Worm (Caenorhabditis elegans): ENCODE results near the gene lag-2.

Gene lag-2

DNA sequence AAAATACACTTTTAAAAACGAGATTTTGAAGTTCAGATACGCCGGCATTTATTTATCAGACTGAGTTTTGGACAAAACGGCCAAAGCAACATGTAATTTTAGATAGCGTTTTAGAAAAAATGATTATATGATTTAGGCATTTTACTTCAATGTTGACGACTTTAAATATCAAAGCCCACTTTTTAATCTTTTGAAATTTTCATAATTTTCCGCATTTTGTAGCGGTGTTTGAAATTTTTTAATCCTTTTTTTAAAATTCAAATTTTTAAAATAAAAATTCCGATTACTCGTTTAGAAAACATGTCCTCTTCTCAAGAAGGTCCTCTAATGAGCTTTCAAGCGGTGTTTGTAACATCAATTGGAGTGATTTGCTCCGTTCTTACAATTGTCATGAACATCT is 18.3 kb upstream of the lag-2 start, which contains the start of gene srbc-6:
Gene srbc-6 (plus strand): TSS at position 301 of the 400 bp plus-strand sequence.
- no peak for TF ChIP-seq hmg-4 (GFP tag; optimal IDR thresholded peaks at IDR 0.05)

DNA sequence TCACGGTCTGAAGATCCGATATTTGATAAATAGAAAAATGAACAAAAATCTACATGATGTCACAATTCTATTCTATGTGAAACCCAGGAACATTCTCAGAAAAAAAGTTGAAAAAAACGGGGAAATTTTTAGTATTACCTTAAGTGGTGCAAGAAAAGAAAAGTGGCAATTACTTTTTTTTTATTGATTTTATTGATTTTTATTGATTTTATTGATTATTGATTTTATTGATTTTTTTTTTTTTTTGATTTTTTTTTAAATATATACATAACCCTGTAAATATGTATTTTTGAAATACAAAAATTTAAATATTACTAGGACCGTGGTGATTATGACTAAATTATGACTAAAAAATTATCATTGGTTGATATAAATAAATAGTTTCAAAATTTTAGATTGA is 16.5 kb upstream of the lag-2 start:
- no peak for TF ChIP-seq sea-1 (GFP tag; conservative IDR thresholded peaks at IDR 0.05)
- no peak for TF ChIP-seq tra-4 (tag; optimal IDR thresholded peaks at IDR 0.05)
- TF ChIP-seq hmbx-1 (tag; optimal IDR thresholded peaks at IDR 0.05) = no peak
- TF ChIP-seq ama-1 (optimal IDR thresholded peaks at IDR 0.05) = no peak
- no peak for TF ChIP-seq tbx-37 (GFP tag; conservative IDR thresholded peaks at IDR 0.05)
- no peak for TF ChIP-seq scrt-1 (GFP tag; IDR thresholded peaks at IDR 0.05)
- TF ChIP-seq B0310.2 (tag; optimal IDR thresholded peaks at IDR 0.05) = no peak
- no peak for TF ChIP-seq ets-7 (tag; optimal IDR thresholded peaks at IDR 0.05)

DNA sequence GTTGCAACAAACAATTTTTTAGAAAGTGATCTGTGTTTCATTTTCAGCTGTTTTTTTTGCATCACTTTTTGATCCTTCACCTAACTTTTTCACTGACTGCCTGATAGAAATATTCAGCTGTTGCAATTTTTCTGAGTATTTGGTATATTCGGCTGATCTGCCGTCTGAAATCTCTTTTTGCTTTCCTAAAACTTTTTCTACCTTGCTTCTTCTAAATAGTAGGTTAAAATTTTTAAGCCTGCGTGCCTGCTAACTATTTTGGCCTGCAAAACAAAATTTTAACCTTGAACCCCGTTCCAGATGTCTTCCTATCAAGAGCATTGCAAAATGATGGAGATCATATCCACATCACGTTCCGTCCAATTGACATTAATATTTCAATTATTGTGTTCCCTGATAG is 12.0 kb upstream of the lag-2 start, which contains the start of gene srab-8:
Gene srab-8 (plus strand): TSS at position 301 of the 400 bp plus-strand sequence.
- TF ChIP-seq hnd-1 (tag; optimal IDR thresholded peaks at IDR 0.05) (no peak), scrt-1 (GFP tag; IDR thresholded peaks at IDR 0.05) (no peak), ets-7 (tag; optimal IDR thresholded peaks at IDR 0.05) (no peak), flt-1 (GFP tag; IDR thresholded peaks at IDR 0.05) (no peak), tra-4 (tag; optimal IDR thresholded peaks at IDR 0.05) (no peak), ama-1 (optimal IDR thresholded peaks at IDR 0.05) (no peak), hmg-4 (GFP tag; optimal IDR thresholded peaks at IDR 0.05) (no peak), B0310.2 (tag; optimal IDR thresholded peaks at IDR 0.05) (no peak), ceh-36 (tag; optimal IDR thresholded peaks at IDR 0.05) (no peak), pes-1 (GFP tag; IDR thresholded peaks at IDR 0.05) (no peak), tbx-37 (GFP tag; conservative IDR thresholded peaks at IDR 0.05) (no peak), ceh-13 (GFP tag; optimal IDR thresholded peaks at IDR 0.05) (no peak), tbx-11 (GFP tag; IDR thresholded peaks at IDR 0.05) (no peak), aly-1 (tag; optimal IDR thresholded peaks at IDR 0.05) (no peak), hmbx-1 (tag; optimal IDR thresholded peaks at IDR 0.05) (no peak), F13C5.2 (tag; optimal IDR thresholded peaks at IDR 0.05) (no peak), sea-1 (GFP tag; conservative IDR thresholded peaks at IDR 0.05) (no peak)

ce11 chrV:3185855-3186254 is 2.3 kb upstream of the lag-2 start:
- TF ChIP-seq pes-1 (GFP tag; IDR thresholded peaks at IDR 0.05) = no peak
- TF ChIP-seq B0310.2 (tag; optimal IDR thresholded peaks at IDR 0.05) = no peak
- no peak for TF ChIP-seq hnd-1 (tag; optimal IDR thresholded peaks at IDR 0.05)
- no peak for TF ChIP-seq ama-1 (optimal IDR thresholded peaks at IDR 0.05)
- no peak for TF ChIP-seq ceh-36 (tag; optimal IDR thresholded peaks at IDR 0.05)
- no peak for TF ChIP-seq F13C5.2 (tag; optimal IDR thresholded peaks at IDR 0.05)
- TF ChIP-seq sea-1 (GFP tag; conservative IDR thresholded peaks at IDR 0.05) = no peak

DNA sequence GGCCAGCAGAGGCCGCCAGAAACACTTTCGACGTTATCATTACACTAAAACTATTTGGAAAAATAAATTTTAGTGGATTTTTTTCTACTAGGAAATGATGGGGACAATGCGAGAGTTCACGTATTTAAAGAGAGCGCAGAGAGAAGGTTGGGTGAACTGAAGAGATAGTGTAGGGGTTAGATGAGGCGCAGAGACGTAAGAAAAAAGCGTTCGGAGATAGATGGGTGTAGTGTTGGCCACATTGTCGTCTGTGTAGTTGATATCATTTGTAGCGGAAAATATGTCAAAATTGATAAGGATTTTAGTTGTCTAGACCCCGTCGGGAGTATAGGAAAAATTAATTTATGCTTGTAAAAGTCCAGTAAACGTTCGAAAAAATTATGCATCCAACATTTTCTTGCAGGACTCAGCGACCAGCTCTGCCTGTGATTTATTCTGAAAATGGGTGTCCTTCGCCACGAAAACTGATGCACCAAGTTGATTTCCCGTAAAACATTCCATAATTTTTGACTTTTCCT is 5.0 kb downstream of the lag-2 start, which contains the start of the genes Y73C8B.3 and Y73C8B.9:
Gene Y73C8B.3 (minus strand): TSS at position 147 of the 518 bp plus-strand sequence.
Gene Y73C8B.9 (plus strand): TSS at position 468 of the 518 bp plus-strand sequence.
- TF ChIP-seq hmbx-1 (tag; optimal IDR thresholded peaks at IDR 0.05) (no peak), hnd-1 (tag; optimal IDR thresholded peaks at IDR 0.05) (no peak)

- TF ChIP-seq ceh-36 (tag; optimal IDR thresholded peaks at IDR 0.05) = no peak
- no peak for TF ChIP-seq scrt-1 (GFP tag; IDR thresholded peaks at IDR 0.05)
- TF ChIP-seq aly-1 (tag; optimal IDR thresholded peaks at IDR 0.05) = no peak
- TF ChIP-seq ceh-13 (GFP tag; optimal IDR thresholded peaks at IDR 0.05) = no peak
- no peak for TF ChIP-seq hmg-4 (GFP tag; optimal IDR thresholded peaks at IDR 0.05)
- TF ChIP-seq tbx-11 (GFP tag; IDR thresholded peaks at IDR 0.05) = peak; percentile 39; the same call in 1 of the 2 replicates
- no peak for TF ChIP-seq hnd-1 (tag; optimal IDR thresholded peaks at IDR 0.05)
- TF ChIP-seq sea-1 (GFP tag; conservative IDR thresholded peaks at IDR 0.05) = no peak
- TF ChIP-seq ets-7 (tag; optimal IDR thresholded peaks at IDR 0.05) = no peak
- TF ChIP-seq B0310.2 (tag; optimal IDR thresholded peaks at IDR 0.05) = no peak
- no peak for TF ChIP-seq ama-1 (optimal IDR thresholded peaks at IDR 0.05)
- no peak for TF ChIP-seq hmbx-1 (tag; optimal IDR thresholded peaks at IDR 0.05)
- TF ChIP-seq F13C5.2 (tag; optimal IDR thresholded peaks at IDR 0.05) = peak; percentile 5
- TF ChIP-seq tbx-37 (GFP tag; conservative IDR thresholded peaks at IDR 0.05) = no peak
Observed at ce11 chrV:3194952-3195450, 6.9 kb downstream of the lag-2 start, which contains the start of gene Y73C8B.2. Gene Y73C8B.2, minus strand, starts transcription at chrV:3195002.

ce11 chrV:3195814-3196213 is 7.7 kb downstream of the lag-2 start:
- no peak for TF ChIP-seq ceh-13 (GFP tag; optimal IDR thresholded peaks at IDR 0.05)
- TF ChIP-seq flt-1 (GFP tag; IDR thresholded peaks at IDR 0.05) = no peak
- TF ChIP-seq B0310.2 (tag; optimal IDR thresholded peaks at IDR 0.05) = no peak
- TF ChIP-seq hmg-4 (GFP tag; optimal IDR thresholded peaks at IDR 0.05) = no peak
- no peak for TF ChIP-seq ceh-36 (tag; optimal IDR thresholded peaks at IDR 0.05)
- TF ChIP-seq tra-4 (tag; optimal IDR thresholded peaks at IDR 0.05) = no peak
- no peak for TF ChIP-seq ets-7 (tag; optimal IDR thresholded peaks at IDR 0.05)
- no peak for TF ChIP-seq aly-1 (tag; optimal IDR thresholded peaks at IDR 0.05)
- no peak for TF ChIP-seq ama-1 (optimal IDR thresholded peaks at IDR 0.05)
- no peak for TF ChIP-seq sea-1 (GFP tag; conservative IDR thresholded peaks at IDR 0.05)
- no peak for TF ChIP-seq hmbx-1 (tag; optimal IDR thresholded peaks at IDR 0.05)
- no peak for TF ChIP-seq hnd-1 (tag; optimal IDR thresholded peaks at IDR 0.05)
- TF ChIP-seq scrt-1 (GFP tag; IDR thresholded peaks at IDR 0.05) = no peak
- TF ChIP-seq tbx-11 (GFP tag; IDR thresholded peaks at IDR 0.05) = no peak
- TF ChIP-seq F13C5.2 (tag; optimal IDR thresholded peaks at IDR 0.05) = no peak
- TF ChIP-seq tbx-37 (GFP tag; conservative IDR thresholded peaks at IDR 0.05) = no peak
- no peak for TF ChIP-seq pes-1 (GFP tag; IDR thresholded peaks at IDR 0.05)

DNA sequence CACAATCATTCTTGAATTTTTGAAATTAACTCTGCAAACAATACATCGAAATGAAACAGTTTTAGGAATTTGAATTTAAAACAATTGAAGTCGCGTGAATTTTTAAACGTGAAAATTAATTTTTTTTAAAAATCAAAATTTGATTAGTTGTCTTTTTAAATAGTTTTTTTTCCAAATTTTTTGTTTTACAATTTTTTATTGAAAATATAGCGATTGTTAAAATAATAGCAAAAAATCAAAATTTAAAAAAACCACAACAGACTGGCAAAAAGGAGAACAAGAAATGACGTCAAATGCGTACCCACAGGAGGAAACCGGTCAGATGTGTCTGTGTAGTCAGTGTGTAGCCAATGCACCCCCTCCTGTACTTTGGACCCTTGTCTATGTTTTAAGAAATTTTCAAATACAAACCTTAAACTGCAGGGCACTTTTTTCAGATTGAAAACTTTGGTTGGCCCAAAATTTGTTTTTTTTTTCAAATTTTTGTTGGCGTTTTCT is 8.7 kb downstream of the lag-2 start, which contains the start of the genes Y73C8B.1 and Y73C8B.5:
Gene Y73C8B.1 (minus strand): TSS at position 51 of the 498 bp plus-strand sequence.
Gene Y73C8B.5 (plus strand): TSS at position 437 of the 498 bp plus-strand sequence.
- no peak for TF ChIP-seq ceh-36 (tag; optimal IDR thresholded peaks at IDR 0.05)
- TF ChIP-seq B0310.2 (tag; optimal IDR thresholded peaks at IDR 0.05) = no peak
- no peak for TF ChIP-seq aly-1 (tag; optimal IDR thresholded peaks at IDR 0.05)
- no peak for TF ChIP-seq sea-1 (GFP tag; conservative IDR thresholded peaks at IDR 0.05)
- TF ChIP-seq hmg-4 (GFP tag; optimal IDR thresholded peaks at IDR 0.05) = no peak
- TF ChIP-seq pes-1 (GFP tag; IDR thresholded peaks at IDR 0.05) = no peak
- no peak for TF ChIP-seq tbx-11 (GFP tag; IDR thresholded peaks at IDR 0.05)
- TF ChIP-seq flt-1 (GFP tag; IDR thresholded peaks at IDR 0.05) = no peak
- TF ChIP-seq hnd-1 (tag; optimal IDR thresholded peaks at IDR 0.05) = no peak
- no peak for TF ChIP-seq ceh-13 (GFP tag; optimal IDR thresholded peaks at IDR 0.05)
- no peak for TF ChIP-seq scrt-1 (GFP tag; IDR thresholded peaks at IDR 0.05)
- TF ChIP-seq tbx-37 (GFP tag; conservative IDR thresholded peaks at IDR 0.05) = no peak
- no peak for TF ChIP-seq ama-1 (optimal IDR thresholded peaks at IDR 0.05)
- TF ChIP-seq tra-4 (tag; optimal IDR thresholded peaks at IDR 0.05) = no peak
- no peak for TF ChIP-seq hmbx-1 (tag; optimal IDR thresholded peaks at IDR 0.05)
- TF ChIP-seq ets-7 (tag; optimal IDR thresholded peaks at IDR 0.05) = no peak
- TF ChIP-seq F13C5.2 (tag; optimal IDR thresholded peaks at IDR 0.05) = no peak
